Worm (Caenorhabditis elegans) whole organism, L2 larva: Measurements from ENCODE around the gene clec-26.

Experiments
- lin-39 ChIP-seq: fragments of 150-350 bp; optimal IDR thresholded peaks from 2 replicates; lab custom pipeline; 2014; ENCODE audit warnings: missing biosample characterization, missing genetic modification reagents, missing genetic modification characterization
- skn-1 ChIP-seq: sonication (generic microtip); optimal IDR thresholded peaks from 2 replicates; lab custom pipeline; 2017; ENCODE audit warnings: missing biosample characterization, missing genetic modification characterization
- snpc-4 ChIP-seq: fragments of 150-350 bp; optimal IDR thresholded peaks from 2 replicates; lab custom pipeline; 2014; ENCODE audit warnings: missing biosample characterization, missing genetic modification characterization
- unc-39 ChIP-seq: fragments of 150-350 bp; optimal IDR thresholded peaks from 2 replicates; lab custom pipeline; 2014; ENCODE audit warnings: missing biosample characterization, missing genetic modification characterization
- unc-62 ChIP-seq: fragments of 150-350 bp; optimal IDR thresholded peaks from 2 replicates; lab custom pipeline; 2014; ENCODE audit warnings: missing biosample characterization, missing genetic modification reagents, missing genetic modification characterization

DNA sequence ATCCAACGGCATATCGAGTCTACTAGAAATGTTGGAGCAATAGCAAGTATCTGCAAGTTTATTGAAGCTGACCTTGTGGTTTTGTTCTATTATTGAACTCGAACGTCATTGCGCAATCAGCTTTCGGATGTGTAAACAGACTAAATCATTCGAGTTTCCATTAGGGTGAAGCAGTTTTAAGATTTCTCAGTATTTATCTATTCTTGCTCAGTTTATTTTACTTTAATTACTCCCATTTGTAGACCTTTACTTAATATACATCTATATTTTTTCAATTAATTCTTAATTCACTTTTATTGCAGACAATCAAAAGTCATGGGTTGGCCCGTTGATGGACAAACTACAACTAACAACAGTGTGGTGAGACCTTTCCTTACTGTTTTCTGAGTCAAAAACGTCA, 32.3 kb downstream of the clec-26 start, which contains the start of gene F09C6.14:
- TF ChIP-seq lin-39 (no peak), snpc-4 (no peak), unc-39 (tag; lab: Kevin White, UChicago) (no peak), unc-62 (no peak), skn-1 (tag; lab: Kevin White, UChicago) (no peak)
